Fruit fly (Drosophila melanogaster): ENCODE measurements around the gene lin-52.

Gene lin-52

DNA sequence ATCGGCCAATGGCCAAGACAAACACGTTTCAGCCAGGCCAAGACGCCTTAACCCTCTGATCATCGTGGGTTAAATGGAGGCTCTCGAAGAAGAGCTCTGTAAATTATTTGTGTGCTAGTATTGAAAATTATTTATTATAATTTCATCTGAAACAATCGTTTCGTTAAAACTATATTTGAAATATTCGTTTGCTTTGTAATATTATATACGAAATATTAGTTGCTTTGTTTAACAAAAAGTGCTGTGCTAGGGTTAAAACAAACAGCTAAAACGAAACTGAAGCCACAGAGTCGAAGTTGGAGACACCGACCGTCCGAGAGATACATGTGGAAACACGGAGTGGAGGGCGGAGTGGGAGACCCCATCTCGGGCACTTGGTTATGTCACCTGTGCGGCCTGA, 31.8 kb upstream of the lin-52 start (continued):
- TF ChIP-seq Hr4 (GFP tag; optimal IDR thresholded peaks at IDR 0.05) (peak; percentile 88), cyc (GFP tag; optimal IDR thresholded peaks at IDR 0.05) (no peak), CG4318 (GFP tag; optimal IDR thresholded peaks at IDR 0.05) (peak; percentile 65), Met (GFP tag; optimal IDR thresholded peaks at IDR 0.05) (peak; percentile 74), CG1621 (tag; optimal IDR thresholded peaks at IDR 0.05) (no peak), Hr39 (GFP tag; optimal IDR thresholded peaks at IDR 0.05) (peak; percentile 58), CG6854 (GFP tag; optimal IDR thresholded peaks at IDR 0.05) (no peak), CG15336 (GFP tag; IDR thresholded peaks at IDR 0.05) (peak; percentile 93)

DNA sequence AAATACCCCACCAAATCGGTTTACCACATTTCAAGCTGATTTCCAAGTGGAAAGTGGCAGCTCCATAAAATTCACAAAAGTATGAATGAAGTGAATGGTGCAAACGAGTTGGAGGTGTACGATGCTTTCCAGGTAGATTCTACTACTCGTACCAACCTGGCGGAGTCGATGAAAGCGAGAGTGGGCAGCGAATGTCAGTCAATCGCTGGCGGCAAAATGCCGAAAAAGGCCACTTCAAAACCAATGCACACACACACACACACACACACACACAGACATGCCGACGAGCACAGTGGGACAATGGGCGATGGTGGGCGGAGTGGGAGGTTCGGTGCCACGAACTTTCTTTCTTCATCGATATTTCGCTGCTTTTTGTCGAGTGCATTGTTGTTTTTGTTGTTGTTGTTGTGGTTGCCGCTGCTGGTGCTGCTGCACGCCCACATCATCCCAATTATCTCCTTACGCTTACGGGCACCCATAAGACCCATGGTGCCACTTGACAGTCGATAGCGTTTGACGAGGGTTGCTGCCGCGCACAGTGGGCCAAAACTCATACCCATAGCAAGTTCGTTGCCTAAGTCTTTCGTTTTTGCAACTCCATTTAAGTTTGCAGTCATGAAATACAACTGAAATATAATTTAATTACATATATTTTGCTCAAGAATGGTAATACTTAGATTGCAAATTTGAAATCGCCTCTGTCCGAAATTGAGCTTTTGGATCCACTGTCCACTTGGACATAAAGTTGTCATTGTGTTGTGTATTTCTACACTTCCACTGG, 28.7 kb upstream of the lin-52 start:
- TF ChIP-seq esn (GFP tag; optimal IDR thresholded peaks at IDR 0.05), result peak; percentile 84
- TF ChIP-seq CG4318 (GFP tag; optimal IDR thresholded peaks at IDR 0.05), result peak; percentile 74
- TF ChIP-seq salr (GFP tag; optimal IDR thresholded peaks at IDR 0.05), result peak; percentile 11 to 13
- peak; percentile 23 for TF ChIP-seq CG8319 (GFP tag; optimal IDR thresholded peaks at IDR 0.05)
- TF ChIP-seq Eip93F (GFP tag; optimal IDR thresholded peaks at IDR 0.05), result peak; percentile 5
- TF ChIP-seq eg (GFP tag; IDR thresholded peaks at IDR 0.05), result peak; percentile 71; the same call in 2 of the 3 replicates
- TF ChIP-seq lz (GFP tag; optimal IDR thresholded peaks at IDR 0.05), result peak; percentile 76
- peak; percentile 1 for TF ChIP-seq spab (GFP tag; optimal IDR thresholded peaks at IDR 0.05)
- no peak for TF ChIP-seq fkh (GFP tag; optimal IDR thresholded peaks at IDR 0.05)
- peak; percentile 90 for TF ChIP-seq Eip78C (GFP tag)
- peak; percentile 69 for TF ChIP-seq Sox14 (GFP tag; optimal IDR thresholded peaks at IDR 0.05)
- TF ChIP-seq acj6 (GFP tag; optimal IDR thresholded peaks at IDR 0.05), result peak; percentile 73
- peak; percentile 85 for TF ChIP-seq CG8119 (GFP tag; IDR thresholded peaks at IDR 0.05)
- TF ChIP-seq CG6792 (GFP tag; optimal IDR thresholded peaks at IDR 0.05), result peak; percentile 79
- TF ChIP-seq net (GFP tag; optimal IDR thresholded peaks at IDR 0.05), result peak; percentile 54
- TF ChIP-seq CG8632 (GFP tag; optimal IDR thresholded peaks at IDR 0.05), result peak; percentile 64
- TF ChIP-seq CG6854 (GFP tag; optimal IDR thresholded peaks at IDR 0.05), result peak; percentile 20
- peak; percentile 71 for TF ChIP-seq topi (GFP tag; optimal IDR thresholded peaks at IDR 0.05)
- TF ChIP-seq Sox102F (GFP tag; optimal IDR thresholded peaks at IDR 0.05), result peak; percentile 74
- no peak for TF ChIP-seq CG11294 (GFP tag; IDR thresholded peaks at IDR 0.05)
- TF ChIP-seq vri (GFP tag; optimal IDR thresholded peaks at IDR 0.05), result peak; percentile 80
- TF ChIP-seq CG11902 (GFP tag; optimal IDR thresholded peaks at IDR 0.05), result peak; percentile 11
- peak; percentile 44 for TF ChIP-seq Ets96B (tag; optimal IDR thresholded peaks at IDR 0.05)
- TF ChIP-seq dsx (GFP tag; optimal IDR thresholded peaks at IDR 0.05; ENCODE audit: poor library complexity, severe bottlenecking), result no peak
- TF ChIP-seq achi (GFP tag; optimal IDR thresholded peaks at IDR 0.05), result peak; percentile 61
- peak; percentile 14 to 19 for TF ChIP-seq ss (GFP tag; optimal IDR thresholded peaks at IDR 0.05)
- peak; percentile 60 for TF ChIP-seq CG11762 (GFP tag; optimal IDR thresholded peaks at IDR 0.05; ENCODE audit: insufficient read depth)
- TF ChIP-seq Ets21C (GFP tag; optimal IDR thresholded peaks at IDR 0.05), result peak; percentile 51
- TF ChIP-seq CG34406 (GFP tag; optimal IDR thresholded peaks at IDR 0.05), result peak; percentile 63
- TF ChIP-seq CG31627 (GFP tag; optimal IDR thresholded peaks at IDR 0.05), result peak; percentile 69
- peak; percentile 12 for TF ChIP-seq CG7368 (GFP tag; optimal IDR thresholded peaks at IDR 0.05)
- TF ChIP-seq CG3919 (GFP tag; optimal IDR thresholded peaks at IDR 0.05), result peak; percentile 72
- no peak for TF ChIP-seq Hr38 (GFP tag; optimal IDR thresholded peaks at IDR 0.05)
- peak; percentile 70 for TF ChIP-seq OdsH (GFP tag; optimal IDR thresholded peaks at IDR 0.05)
- no peak for TF ChIP-seq CG3032 (tag; optimal IDR thresholded peaks at IDR 0.05)
- peak; percentile 58 for TF ChIP-seq Eip75B (GFP tag; optimal IDR thresholded peaks at IDR 0.05)
- TF ChIP-seq Hr39 (GFP tag; optimal IDR thresholded peaks at IDR 0.05), result peak; percentile 68
- peak; percentile 82 for TF ChIP-seq Blimp-1 (GFP tag; optimal IDR thresholded peaks at IDR 0.05)
- TF ChIP-seq Met (GFP tag; optimal IDR thresholded peaks at IDR 0.05), result peak; percentile 82
- TF ChIP-seq CG6163 (GFP tag; IDR thresholded peaks at IDR 0.05), result peak; percentile 72; the same call in 2 of the 3 replicates
- TF ChIP-seq CG10631 (GFP tag; optimal IDR thresholded peaks at IDR 0.05), result peak; percentile 58
- peak; percentile 74 for TF ChIP-seq CG15336 (GFP tag; IDR thresholded peaks at IDR 0.05)
- TF ChIP-seq fd59A (GFP tag; optimal IDR thresholded peaks at IDR 0.05), result peak; percentile 37
- TF ChIP-seq svp (GFP tag), result peak; percentile 89
- peak; percentile 64 for TF ChIP-seq dac (GFP tag; optimal IDR thresholded peaks at IDR 0.05)
